Fruit fly (Drosophila melanogaster) whole organism, embryonic: Measurements from ENCODE around the gene msn.

Experiments
- Aef1 ChIP-seq: fragments of 200-800 bp; sonication (Bioruptor generic); IDR thresholded peaks from 3 replicates; pipeline ENCODE4 v1.3.6; 2022; ENCODE audit warnings: missing biosample characterization, missing genetic modification characterization
- CG11398 ChIP-seq: fragments of 200-800 bp; sonication (Bioruptor generic); optimal IDR thresholded peaks from 2 replicates; lab custom pipeline; 2016; ENCODE audit warnings: missing biosample characterization, missing genetic modification characterization
- CG12391 ChIP-seq: fragments of 200-800 bp; sonication (Bioruptor generic); optimal IDR thresholded peaks from 3 replicates; lab custom pipeline; 2018; ENCODE audit warnings: missing biosample characterization, mild to moderate bottlenecking, missing genetic modification characterization, moderate library complexity
- CG14710 ChIP-seq: fragments of 200-800 bp; sonication (Bioruptor generic); optimal IDR thresholded peaks from 3 replicates; lab custom pipeline; 2019; ENCODE audit warnings: missing biosample characterization, mild to moderate bottlenecking, missing genetic modification characterization, moderate library complexity
- CG1603 ChIP-seq: fragments of 200-800 bp; sonication (Bioruptor generic); optimal IDR thresholded peaks from 2 replicates; lab custom pipeline; 2019; ENCODE audit warnings: missing biosample characterization, mild to moderate bottlenecking, missing genetic modification characterization, moderate library complexity
- CG17359 ChIP-seq: fragments of 200-800 bp; sonication (Bioruptor generic); optimal IDR thresholded peaks from 3 replicates; lab custom pipeline; 2018; ENCODE audit warnings: missing biosample characterization, mild to moderate bottlenecking, missing genetic modification characterization, moderate library complexity
- CG2678 ChIP-seq: fragments of 200-800 bp; sonication (Bioruptor generic); optimal IDR thresholded peaks from 3 replicates; lab custom pipeline; 2019; ENCODE audit warnings: missing biosample characterization, mild to moderate bottlenecking, missing genetic modification characterization, moderate library complexity
- CG3065 ChIP-seq: fragments of 200-800 bp; sonication (Bioruptor generic); optimal IDR thresholded peaks from 2 replicates; lab custom pipeline; 2016; ENCODE audit warnings: missing biosample characterization, missing genetic modification characterization
- CG3838 ChIP-seq: fragments of 200-800 bp; sonication (Bioruptor generic); optimal IDR thresholded peaks from 3 replicates; lab custom pipeline; 2016; ENCODE audit warnings: missing biosample characterization, missing genetic modification characterization
- CG4424 ChIP-seq: fragments of 200-800 bp; sonication (Bioruptor generic); optimal IDR thresholded peaks from 3 replicates; lab custom pipeline; 2016; ENCODE audit warnings: missing biosample characterization, missing genetic modification characterization
- CG5180 ChIP-seq: fragments of 200-800 bp; sonication (Bioruptor generic); optimal IDR thresholded peaks from 3 replicates; lab custom pipeline; 2017; ENCODE audit warnings: missing biosample characterization, missing genetic modification characterization, mild to moderate bottlenecking, moderate library complexity, missing genetic modification reagents
- CG7786 ChIP-seq: fragments of 200-800 bp; sonication (Bioruptor generic); optimal IDR thresholded peaks from 2 replicates; lab custom pipeline; 2016; ENCODE audit warnings: missing biosample characterization, missing genetic modification characterization
- D ChIP-seq, 2 experiments: fragments of 200-800 bp in 1 of 2; fragments of >200 bp in 1 of 2; sonication (Bioruptor generic) in 1 of 2; optimal IDR thresholded peaks; 2 replicates in 1 of 2; 3 replicates in 1 of 2; lab custom pipeline; 2017; ENCODE audit warnings: mild to moderate bottlenecking in 1 of 2, missing biosample characterization in 1 of 2, missing genetic modification characterization in 1 of 2, missing genetic modification reagents in 1 of 2
- D19A ChIP-seq: fragments of 200-800 bp; optimal IDR thresholded peaks from 3 replicates; lab custom pipeline; 2019; ENCODE audit warnings: missing biosample characterization, mild to moderate bottlenecking, missing genetic modification characterization, moderate library complexity
- Dp ChIP-seq: fragments of 200-800 bp; sonication (Bioruptor generic); optimal IDR thresholded peaks from 2 replicates; lab custom pipeline; 2018; ENCODE audit warnings: missing biosample characterization, mild to moderate bottlenecking, missing genetic modification characterization, moderate library complexity
- Drgx ChIP-seq: fragments of 200-800 bp; sonication (Bioruptor generic); IDR thresholded peaks from 2 replicates; pipeline ENCODE4 v1.3.6; 2022; ENCODE audit warnings: missing biosample characterization, missing genetic modification characterization
- E2f2 ChIP-seq: fragments of 200-800 bp; sonication (Bioruptor generic); IDR thresholded peaks from 2 replicates; pipeline ENCODE4 v1.3.6; 2022; ENCODE audit warnings: missing biosample characterization, missing genetic modification characterization
- H15 ChIP-seq: fragments of 200-800 bp; sonication (Bioruptor generic); IDR thresholded peaks from 3 replicates; pipeline ENCODE4 v1.3.6; 2022; ENCODE audit warnings: missing biosample characterization, missing genetic modification characterization
- Hmx ChIP-seq: fragments of 200-800 bp; sonication (Bioruptor generic); optimal IDR thresholded peaks from 2 replicates; lab custom pipeline; 2016; ENCODE audit warnings: missing biosample characterization, missing genetic modification characterization
- Med ChIP-seq: fragments of 200-800 bp; sonication (Bioruptor generic); peaks from one replicate; lab custom pipeline; 2016; ENCODE audit warnings: missing biosample characterization, missing genetic modification characterization, mild to moderate bottlenecking, inconsistent platforms, moderate library complexity
- Rfx ChIP-seq: fragments of 200-800 bp; sonication (Bioruptor generic); IDR thresholded peaks from 2 replicates; pipeline ENCODE4 v1.3.6; 2022; ENCODE audit warnings: missing biosample characterization, missing genetic modification characterization
- Side ChIP-seq: fragments of 200-800 bp; sonication (Bioruptor generic); optimal IDR thresholded peaks from 2 replicates; lab custom pipeline; 2016; ENCODE audit warnings: missing biosample characterization, missing genetic modification characterization
- Sox100B ChIP-seq: fragments of 200-800 bp; sonication (Bioruptor generic); optimal IDR thresholded peaks from 3 replicates; lab custom pipeline; 2018; ENCODE audit warnings: missing biosample characterization, mild to moderate bottlenecking, missing genetic modification characterization
- Sry-δ ChIP-seq: fragments of 200-800 bp; sonication (Bioruptor generic); optimal IDR thresholded peaks from 2 replicates; lab custom pipeline; 2016; ENCODE audit warnings: missing biosample characterization, missing genetic modification characterization
- Usf ChIP-seq: fragments of 200-800 bp; sonication (Bioruptor generic); optimal IDR thresholded peaks from 2 replicates; lab custom pipeline; 2017; ENCODE audit warnings: missing genotype, missing biosample characterization, missing genetic modification characterization
- Vsx1 ChIP-seq: fragments of 200-800 bp; sonication (Bioruptor generic); optimal IDR thresholded peaks from 2 replicates; lab custom pipeline; 2017; ENCODE audit warnings: missing biosample characterization, mild to moderate bottlenecking, missing genetic modification characterization, missing genetic modification reagents
- Xrp1 ChIP-seq: fragments of 200-800 bp; sonication (Bioruptor generic); IDR thresholded peaks from 2 replicates; pipeline ENCODE4 v1.3.6; 2022; ENCODE audit warnings: missing biosample characterization, missing genetic modification characterization
- bigmax ChIP-seq: fragments of 200-800 bp; sonication (Bioruptor generic); optimal IDR thresholded peaks from 2 replicates; lab custom pipeline; 2018; ENCODE audit warnings: missing biosample characterization, mild to moderate bottlenecking, missing genetic modification characterization
- crol ChIP-seq: fragments of 200-800 bp; sonication (Bioruptor generic); IDR thresholded peaks from 2 replicates; pipeline ENCODE4 v1.3.6; 2022; ENCODE audit warnings: missing biosample characterization, missing genetic modification characterization
- dmrt99B ChIP-seq: fragments of 200-800 bp; sonication (Bioruptor generic); optimal IDR thresholded peaks from 2 replicates; lab custom pipeline; 2018; ENCODE audit warnings: missing biosample characterization, mild to moderate bottlenecking, missing genetic modification characterization, moderate library complexity
- dysf ChIP-seq: fragments of 200-800 bp; sonication (Bioruptor generic); IDR thresholded peaks from 3 replicates; pipeline ENCODE4 v1.3.6; 2022; ENCODE audit warnings: missing biosample characterization, missing genetic modification characterization
- fd96Cb ChIP-seq: fragments of 200-800 bp; sonication (Bioruptor generic); optimal IDR thresholded peaks from 2 replicates; lab custom pipeline; 2018; ENCODE audit warnings: missing biosample characterization, mild to moderate bottlenecking, missing genetic modification characterization, moderate library complexity
- ftz-f1 ChIP-seq: fragments of 200-800 bp; sonication (Bioruptor generic); optimal IDR thresholded peaks from 2 replicates; lab custom pipeline; 2016; ENCODE audit warnings: missing biosample characterization, missing genetic modification characterization
- gsb ChIP-seq: fragments of 200-800 bp; sonication (Bioruptor generic); IDR thresholded peaks from 2 replicates; pipeline ENCODE4 v1.3.6; 2022; ENCODE audit warnings: missing biosample characterization, missing genetic modification characterization
- kay ChIP-seq: fragments of 200-800 bp; sonication (Bioruptor generic); optimal IDR thresholded peaks from 2 replicates; lab custom pipeline; 2016; ENCODE audit warnings: missing biosample characterization, missing genetic modification characterization
- lab ChIP-seq: fragments of 200-800 bp; sonication (Bioruptor generic); optimal IDR thresholded peaks from 3 replicates; lab custom pipeline; 2017; ENCODE audit warnings: missing biosample characterization, missing genetic modification characterization, mild to moderate bottlenecking, moderate library complexity, missing genetic modification reagents
- lilli ChIP-seq: fragments of 200-800 bp; sonication (Bioruptor generic); optimal IDR thresholded peaks from 3 replicates; lab custom pipeline; 2016; ENCODE audit warnings: missing biosample characterization, missing genetic modification characterization
- lmd ChIP-seq: fragments of 200-800 bp; sonication (Bioruptor generic); IDR thresholded peaks from 2 replicates; pipeline ENCODE4 v1.3.6; 2022; ENCODE audit warnings: missing biosample characterization, missing genetic modification characterization
- mam ChIP-seq: fragments of 200-800 bp; sonication (Bioruptor generic); optimal IDR thresholded peaks from 3 replicates; lab custom pipeline; 2016; ENCODE audit warnings: missing biosample characterization, missing genetic modification characterization
- pan ChIP-seq, 4 experiments: fragments of >200 bp in 3 of 4; fragments of 200-800 bp in 1 of 4; sonication (Bioruptor generic) in 1 of 4; optimal IDR thresholded peaks in 3 of 4; IDR thresholded peaks in 1 of 4; 2 replicates each; pipeline versions ENCODE4 v1.3.6 to Lab custom; 2017 to 2022; ENCODE audit warnings: missing biosample characterization in 2 of 4, missing genetic modification characterization in 2 of 4, mixed read lengths in 1 of 4
- pb ChIP-seq: fragments of 200-800 bp; sonication (Bioruptor generic); optimal IDR thresholded peaks from 3 replicates; lab custom pipeline; 2016; ENCODE audit warnings: missing biosample characterization, missing genetic modification characterization
- pnt ChIP-seq: fragments of 200-800 bp; sonication (Bioruptor generic); optimal IDR thresholded peaks from 3 replicates; lab custom pipeline; 2016; ENCODE audit warnings: missing biosample characterization, missing genetic modification characterization
- rib ChIP-seq: fragments of 200-800 bp; sonication (Bioruptor generic); IDR thresholded peaks from 2 replicates; pipeline ENCODE4 v1.3.6; 2022; ENCODE audit warnings: missing biosample characterization, missing genetic modification characterization
- scrt ChIP-seq: fragments of 200-800 bp; sonication (Bioruptor generic); optimal IDR thresholded peaks from 2 replicates; lab custom pipeline; 2018; ENCODE audit warnings: missing biosample characterization, mild to moderate bottlenecking, missing genetic modification characterization, moderate library complexity
- sd ChIP-seq: fragments of 200-800 bp; sonication (Bioruptor generic); optimal IDR thresholded peaks from 3 replicates; lab custom pipeline; 2018; ENCODE audit warnings: missing biosample characterization, mild to moderate bottlenecking, missing genetic modification characterization, moderate library complexity
- sim ChIP-seq: fragments of 200-800 bp; sonication (Bioruptor generic); IDR thresholded peaks from 2 replicates; pipeline ENCODE4 v1.3.6; 2022; ENCODE audit warnings: missing biosample characterization, missing genetic modification characterization
- tin ChIP-seq: fragments of 200-800 bp; sonication (Bioruptor generic); optimal IDR thresholded peaks from 3 replicates; lab custom pipeline; 2016; ENCODE audit warnings: missing biosample characterization, missing genetic modification characterization
- wek ChIP-seq: fragments of 200-800 bp; sonication (Bioruptor generic); optimal IDR thresholded peaks from 3 replicates; lab custom pipeline; 2018; ENCODE audit warnings: missing biosample characterization, mild to moderate bottlenecking, missing genetic modification characterization, moderate library complexity

msn gene

dm6 chr3L:2577096-2577831, 9.1 kb downstream of the msn start (continued):
- no peak for TF ChIP-seq crol (GFP tag; lab: Robert Waterston, UW)
- no peak for TF ChIP-seq CG7786 (GFP tag; lab: Kevin White, UChicago)
- TF ChIP-seq mam (GFP tag; lab: Kevin White, UChicago), result no peak
- TF ChIP-seq Xrp1 (GFP tag; lab: Robert Waterston, UW), result 0 out of 2 replicates have a peak, but pooled peaks have one; percentile 12
- peak; percentile 69 for TF ChIP-seq sd (tag; lab: Kevin White, UChicago)
- 0 out of 2 replicates have a peak, but pooled peaks have one; percentile 14 for TF ChIP-seq rib
- TF ChIP-seq Dp, result no peak
- TF ChIP-seq Hmx (GFP tag; lab: Kevin White, UChicago), result no peak
- no peak for TF ChIP-seq CG11398 (GFP tag; lab: Kevin White, UChicago)
- TF ChIP-seq Vsx1 (GFP tag; lab: Kevin White, UChicago), result no peak
- TF ChIP-seq Side, result no peak
- TF ChIP-seq bigmax (GFP tag; lab: Kevin White, UChicago), result no peak
- no peak for TF ChIP-seq CG5180 (GFP tag; lab: Kevin White, UChicago)
- no peak for TF ChIP-seq E2f2 (GFP tag; lab: Robert Waterston, UW)
- no peak for TF ChIP-seq pb (GFP tag; lab: Kevin White, UChicago)

DNA sequence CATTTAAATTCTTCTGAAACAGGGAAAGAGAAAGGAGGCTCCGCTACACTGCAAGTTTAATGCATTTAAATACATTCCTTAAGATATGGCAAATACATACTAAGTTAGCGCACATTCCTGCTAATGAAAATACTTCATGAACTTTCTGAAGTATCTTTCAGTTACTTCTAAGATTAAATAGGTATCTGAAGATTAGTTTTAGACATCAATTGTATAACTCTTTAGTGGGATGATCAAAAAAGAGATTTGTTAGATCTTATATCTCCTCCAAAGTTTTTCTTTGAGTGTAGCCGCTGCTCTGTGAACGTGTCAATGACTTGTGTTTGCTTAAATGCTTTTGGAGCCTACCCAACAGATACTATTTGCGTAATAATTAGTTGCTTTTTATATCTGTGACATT, 11.1 kb downstream of the msn start:
- no peak for TF ChIP-seq wek (GFP tag; lab: Kevin White, UChicago)
- TF ChIP-seq Usf (GFP tag; lab: Kevin White, UChicago), result no peak
- TF ChIP-seq Aef1 (GFP tag; lab: Robert Waterston, UW), result no peak
- peak; percentile 9 for TF ChIP-seq fd96Cb
- TF ChIP-seq Sox100B (GFP tag; lab: Kevin White, UChicago), result peak; percentile 40
- 0 out of 2 replicates have a peak, but pooled peaks have one; percentile 9 for TF ChIP-seq Xrp1 (GFP tag; lab: Robert Waterston, UW)
- TF ChIP-seq dysf, result 0 out of 3 replicates have a peak, but pooled peaks have one; percentile 5
- TF ChIP-seq Drgx (GFP tag; lab: Robert Waterston, UW), result peak; percentile 56
- no peak for TF ChIP-seq pnt
- TF ChIP-seq CG3838 (GFP tag; lab: Kevin White, UChicago), result no peak
- no peak for TF ChIP-seq CG12391 (tag; lab: Kevin White, UChicago)
- TF ChIP-seq ftz-f1 (GFP tag; lab: Kevin White, UChicago), result no peak
- TF ChIP-seq CG1603 (tag; lab: Kevin White, UChicago), result peak; percentile 9
- TF ChIP-seq lmd (GFP tag; lab: Robert Waterston, UW), result 0 out of 2 replicates have a peak, but pooled peaks have one; percentile 25
- no peak for TF ChIP-seq D (optimal IDR thresholded peaks at IDR 0.05; lab: Kevin White, UChicago)
- TF ChIP-seq D (GFP tag; optimal IDR thresholded peaks at IDR 0.05; lab: Kevin White, UChicago), result no peak
- TF ChIP-seq scrt, result no peak
- peak; percentile 20 for TF ChIP-seq lilli (GFP tag; lab: Kevin White, UChicago)
- peak; percentile 81 for TF ChIP-seq Med (GFP tag; lab: Kevin White, UChicago)
- TF ChIP-seq pan (optimal IDR thresholded peaks at IDR 0.05; lab: Kevin White, UChicago), result no peak
- TF ChIP-seq pan (GFP tag; optimal IDR thresholded peaks at IDR 0.05 in 1 of 2, IDR thresholded peaks at IDR 0.05 in 1 of 2), result no peak
- TF ChIP-seq kay (GFP tag; lab: Kevin White, UChicago), result peak; percentile 18
- peak; percentile 12 for TF ChIP-seq Sry-δ (GFP tag; lab: Kevin White, UChicago)
- no peak for TF ChIP-seq H15 (GFP tag; lab: Robert Waterston, UW)
- TF ChIP-seq CG14710, result peak; percentile 15
- 0 out of 2 replicates have a peak, but pooled peaks have one; percentile 11 for TF ChIP-seq Rfx (GFP tag; lab: Robert Waterston, UW)
- TF ChIP-seq gsb (GFP tag; lab: Robert Waterston, UW), result no peak
- TF ChIP-seq sim (GFP tag; lab: Robert Waterston, UW), result no peak
- peak; percentile 54 for TF ChIP-seq dmrt99B (tag; lab: Kevin White, UChicago)
- no peak for TF ChIP-seq CG3065 (GFP tag; lab: Kevin White, UChicago)
- peak; percentile 63 for TF ChIP-seq CG2678 (tag; lab: Kevin White, UChicago)
- peak; percentile 40 for TF ChIP-seq lab (GFP tag; lab: Kevin White, UChicago)
- TF ChIP-seq CG17359, result peak; percentile 37
- peak; percentile 12 for TF ChIP-seq CG4424
- TF ChIP-seq D19A (tag; lab: Kevin White, UChicago), result peak; percentile 23
- TF ChIP-seq tin (GFP tag; lab: Kevin White, UChicago), result peak; percentile 4
